Worm (Caenorhabditis elegans): ENCODE data around the gene rskd-1.

DNA sequence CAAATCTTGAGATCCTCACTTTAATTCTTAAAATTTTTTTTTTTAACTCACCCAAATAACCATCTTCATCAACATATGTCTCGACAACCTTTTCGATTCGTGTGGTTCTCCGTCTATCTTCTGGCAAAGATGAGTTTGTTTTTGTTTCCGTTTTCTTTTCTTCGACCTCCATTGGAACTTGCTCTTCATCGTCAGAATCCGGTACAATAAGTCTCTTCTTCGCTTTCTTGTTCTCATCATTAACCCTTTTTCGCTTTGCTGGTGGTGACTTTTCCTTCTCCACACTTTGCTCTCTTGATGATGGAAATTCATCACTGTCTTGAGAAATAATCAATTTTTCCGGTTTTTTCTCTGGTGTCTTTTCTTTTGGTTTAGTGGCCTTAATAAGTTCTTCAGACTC lies 27.7 kb upstream of the rskd-1 start:
- TF ChIP-seq ceh-9 (tag; optimal IDR thresholded peaks at IDR 0.05) (no peak), fkh-6 (tag; optimal IDR thresholded peaks at IDR 0.05) (no peak), rnt-1 (tag; optimal IDR thresholded peaks at IDR 0.05) (no peak), ceh-31 (tag; optimal IDR thresholded peaks at IDR 0.05) (no peak), ama-1 (optimal IDR thresholded peaks at IDR 0.05) (no peak), ttx-3 (tag; optimal IDR thresholded peaks at IDR 0.05) (no peak)
